Worm (Caenorhabditis elegans): ENCODE results near the gene K08H10.6.

The K08H10.6 gene

DNA sequence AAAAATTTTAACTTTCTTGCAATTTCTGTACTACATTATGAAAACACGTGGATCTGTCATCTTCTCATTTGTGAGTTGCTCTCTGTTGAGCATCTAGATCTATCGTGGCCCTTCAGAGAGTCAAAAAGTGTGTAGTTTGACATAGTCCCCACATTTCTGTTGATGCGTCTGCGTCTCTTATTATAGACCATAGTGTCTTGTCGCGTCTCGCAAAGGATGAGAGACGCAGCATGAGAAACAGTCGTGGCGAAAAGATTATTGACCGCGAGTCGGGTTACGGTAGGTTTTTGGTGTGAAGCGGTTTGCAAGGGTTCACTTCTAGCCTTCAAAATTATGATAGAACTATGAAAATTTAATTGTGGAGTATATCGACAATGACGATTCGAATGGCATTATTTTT is 46.6 kb upstream of the K08H10.6 start (continued):
- TF ChIP-seq lsy-2 (tag; optimal IDR thresholded peaks at IDR 0.05) (peak; percentile 87 to 97), fkh-10 (GFP tag; optimal IDR thresholded peaks at IDR 0.05) (no peak), lin-1 (GFP tag; IDR thresholded peaks at IDR 0.05) (no peak), aha-1 (tag) (peak; percentile 97), hlh-11 (tag; optimal IDR thresholded peaks at IDR 0.05) (peak; percentile 66), cey-2 (tag; optimal IDR thresholded peaks at IDR 0.05; ENCODE audit: borderline replicate concordance, insufficient read depth) (no peak), mdt-29 (GFP tag; IDR thresholded peaks at IDR 0.05) (no peak), lir-3 (tag; optimal IDR thresholded peaks at IDR 0.05) (no peak), unc-62 (GFP tag; optimal IDR thresholded peaks at IDR 0.05 in 1 of 2) (peak in 1 of 2 experiments; percentile 97), unc-62 (tag; optimal IDR thresholded peaks at IDR 0.05) (no peak), nhr-42 (GFP tag; IDR thresholded peaks at IDR 0.05) (no peak), zfp-3 (GFP tag; conservative IDR thresholded peaks at IDR 0.05) (0 out of 2 replicates have a peak, but pooled peaks have one; percentile 48), Y75B8A.6 (GFP tag; IDR thresholded peaks at IDR 0.05) (no peak), ceh-82 (tag; optimal IDR thresholded peaks at IDR 0.05) (no peak), ztf-7 (tag; optimal IDR thresholded peaks at IDR 0.05) (no peak), ceh-20 (GFP tag; IDR thresholded peaks at IDR 0.05) (peak; percentile 71), ceh-28 (tag; optimal IDR thresholded peaks at IDR 0.05) (peak; percentile 33), nhr-11 (tag; optimal IDR thresholded peaks at IDR 0.05) (peak; percentile 46), zip-2 (tag; optimal IDR thresholded peaks at IDR 0.05) (no peak), Y48G9A.11 (GFP tag; IDR thresholded peaks at IDR 0.05) (no peak), R02D3.7 (tag; optimal IDR thresholded peaks at IDR 0.05) (no peak), daf-19 (GFP tag; conservative IDR thresholded peaks at IDR 0.05) (no peak), arid-1 (GFP tag; conservative IDR thresholded peaks at IDR 0.05) (peak; percentile 42; the same call in 1 of the 2 replicates), mes-2 (tag; optimal IDR thresholded peaks at IDR 0.05; ENCODE audit: poor library complexity, severe bottlenecking) (peak; percentile 79), nhr-48 (tag; optimal IDR thresholded peaks at IDR 0.05) (peak; percentile 15), lim-7 (GFP tag; IDR thresholded peaks at IDR 0.05) (no peak), unc-39 (tag; optimal IDR thresholded peaks at IDR 0.05) (no peak), spr-3 (GFP tag; optimal IDR thresholded peaks at IDR 0.05) (peak; percentile 49), dmd-8 (GFP tag; IDR thresholded peaks at IDR 0.05) (no peak), madf-9 (GFP tag; conservative IDR thresholded peaks at IDR 0.05) (no peak), duxl-1 (tag; optimal IDR thresholded peaks at IDR 0.05; ENCODE audit: poor library complexity) (peak; percentile 31), T20F7.1 (GFP tag; optimal IDR thresholded peaks at IDR 0.05) (no peak), hif-1 (tag; optimal IDR thresholded peaks at IDR 0.05) (peak in 1 of 2 experiments; percentile 47), spr-1 (tag; optimal IDR thresholded peaks at IDR 0.05) (peak; percentile 10), nhr-102 (tag; optimal IDR thresholded peaks at IDR 0.05) (peak; percentile 6), lin-15B (tag; optimal IDR thresholded peaks at IDR 0.05) (no peak)

DNA sequence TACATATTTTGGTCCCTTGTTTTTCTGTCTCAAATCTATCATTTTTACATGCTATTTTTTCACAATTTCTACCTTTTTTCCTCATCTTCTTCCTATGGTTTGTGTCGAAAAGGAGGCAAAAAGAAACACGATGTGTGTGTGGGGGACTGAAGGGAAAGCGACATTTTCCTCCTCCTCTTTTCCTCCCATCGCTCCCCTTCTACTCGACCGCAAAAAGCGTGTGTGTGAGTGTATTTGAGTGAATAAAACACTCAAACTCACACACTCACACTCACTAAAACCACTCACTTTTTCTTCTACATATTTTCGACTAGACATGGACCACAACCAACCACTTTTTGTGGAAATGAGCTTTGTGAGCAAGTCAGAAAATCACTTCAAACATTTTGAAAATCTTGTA is 45.8 kb upstream of the K08H10.6 start:
- TF ChIP-seq mes-2 (tag; optimal IDR thresholded peaks at IDR 0.05; ENCODE audit: poor library complexity, severe bottlenecking) (peak; percentile 57), rbr-2 (tag; optimal IDR thresholded peaks at IDR 0.05) (peak; percentile 39), nhr-77 (tag; optimal IDR thresholded peaks at IDR 0.05) (no peak), mep-1 (tag; optimal IDR thresholded peaks at IDR 0.05) (peak; percentile 52), nhr-102 (tag; optimal IDR thresholded peaks at IDR 0.05) (no peak), lim-7 (GFP tag; IDR thresholded peaks at IDR 0.05) (0 out of 2 replicates have a peak, but pooled peaks have one; percentile 40), mxl-3 (GFP tag; optimal IDR thresholded peaks at IDR 0.05) (peak; percentile 17), ces-1 (GFP tag; optimal IDR thresholded peaks at IDR 0.05) (no peak), nhr-28 (tag; optimal IDR thresholded peaks at IDR 0.05) (peak; percentile 38), lsy-2 (tag; optimal IDR thresholded peaks at IDR 0.05) (peak; percentile 11 to 72), ceh-20 (GFP tag; IDR thresholded peaks at IDR 0.05) (peak; percentile 53; the same call in 1 of the 2 replicates), T26A8.4 (GFP tag; IDR thresholded peaks at IDR 0.05) (0 out of 2 replicates have a peak, but pooled peaks have one; percentile 31), Y105C5A.15 (GFP tag; IDR thresholded peaks at IDR 0.05) (no peak), fkh-10 (GFP tag; optimal IDR thresholded peaks at IDR 0.05) (peak; percentile 44), hmg-1.1 (GFP tag; IDR thresholded peaks at IDR 0.05) (peak; percentile 49; the same call in 1 of the 2 replicates), egl-43 (GFP tag; IDR thresholded peaks at IDR 0.05) (0 out of 2 replicates have a peak, but pooled peaks have one; percentile 20), hlh-11 (tag; optimal IDR thresholded peaks at IDR 0.05) (peak; percentile 54), daf-8 (GFP tag; IDR thresholded peaks at IDR 0.05) (no peak), nhr-6 (tag; optimal IDR thresholded peaks at IDR 0.05) (no peak), dmd-6 (GFP tag; IDR thresholded peaks at IDR 0.05) (peak; percentile 54), tra-1 (GFP tag; IDR thresholded peaks at IDR 0.05) (peak; percentile 23; the same call in 1 of the 2 replicates), arid-1 (GFP tag; conservative IDR thresholded peaks at IDR 0.05) (0 out of 2 replicates have a peak, but pooled peaks have one; percentile 6), hif-1 (tag; optimal IDR thresholded peaks at IDR 0.05) (peak in 1 of 2 experiments; percentile 16)
